Fruit fly (Drosophila melanogaster) whole organism, wandering third instar larva: ENCODE data around the gene Bro.

Experiments
- Abd-B ChIP-seq: fragments of >200 bp; optimal IDR thresholded peaks from 2 replicates; lab custom pipeline; 2017; ENCODE audit warnings: missing biosample characterization, missing genetic modification characterization
- CG32264 ChIP-seq: fragments of 200-800 bp; sonication (Bioruptor generic); optimal IDR thresholded peaks from 2 replicates; lab custom pipeline; 2016; ENCODE audit warnings: missing biosample characterization, missing genetic modification characterization
- CG9705 ChIP-seq: fragments of 200-800 bp; sonication (Bioruptor generic); optimal IDR thresholded peaks from 2 replicates; lab custom pipeline; 2018; ENCODE audit warnings: missing biosample characterization, mild to moderate bottlenecking, missing genetic modification characterization
- CrebA ChIP-seq: fragments of 200-800 bp; sonication (Bioruptor generic); optimal IDR thresholded peaks from 2 replicates; lab custom pipeline; 2016; ENCODE audit warnings: missing biosample characterization, mild to moderate bottlenecking, missing genetic modification characterization, borderline replicate concordance
- Dfd ChIP-seq: fragments of >200 bp; optimal IDR thresholded peaks from 2 replicates; lab custom pipeline; 2017; ENCODE audit warnings: missing biosample characterization, missing genetic modification characterization
- Dif ChIP-seq: fragments of 200-275, 200-300 bp; sonication (Bioruptor generic); optimal IDR thresholded peaks from 2 replicates; lab custom pipeline; 2018; ENCODE audit warnings: missing biosample characterization, missing genetic modification characterization; ENCODE audit not compliant: partially characterized antibody
- GATAd ChIP-seq: sonication (Bioruptor generic); optimal IDR thresholded peaks from 2 replicates; lab custom pipeline; 2016; ENCODE audit warnings: missing biosample characterization, missing genetic modification characterization
- HLH106 ChIP-seq: fragments of 200-800 bp; optimal IDR thresholded peaks from 3 replicates; lab custom pipeline; 2019; ENCODE audit warnings: missing biosample characterization, mild to moderate bottlenecking, missing genetic modification characterization, moderate library complexity
- Hnf4 ChIP-seq: fragments of 200-800 bp; sonication (Bioruptor generic); optimal IDR thresholded peaks from 2 replicates; lab custom pipeline; 2016; ENCODE audit warnings: missing biosample characterization, mild to moderate bottlenecking, missing genetic modification characterization
- Hr78 ChIP-seq: fragments of >200 bp; optimal IDR thresholded peaks from 2 replicates; lab custom pipeline; 2017; ENCODE audit warnings: missing biosample characterization, missing genetic modification characterization
- Hr83 ChIP-seq: fragments of 200-300 bp; sonication (Bioruptor generic); optimal IDR thresholded peaks from 2 replicates; lab custom pipeline; 2016; ENCODE audit warnings: missing biosample characterization, mild to moderate bottlenecking, missing genetic modification characterization, moderate library complexity; ENCODE audit not compliant: poor library complexity, severe bottlenecking
- Jra ChIP-seq: sonication (Bioruptor generic); optimal IDR thresholded peaks from 2 replicates; lab custom pipeline; 2016; ENCODE audit warnings: missing biosample characterization, missing genetic modification characterization
- Mio ChIP-seq: sonication (Bioruptor generic); optimal IDR thresholded peaks from 2 replicates; lab custom pipeline; 2016; ENCODE audit warnings: missing biosample characterization, missing genetic modification characterization
- Myc ChIP-seq: fragments of >200 bp; optimal IDR thresholded peaks from 2 replicates; lab custom pipeline; 2017
- N ChIP-seq: fragments of >200 bp; optimal IDR thresholded peaks from 2 replicates; lab custom pipeline; 2018; ENCODE audit warnings: missing biosample characterization, missing external identifiers, missing genetic modification characterization
- OdsH ChIP-seq: fragments of 200-800 bp; sonication (Bioruptor generic); optimal IDR thresholded peaks from 2 replicates; lab custom pipeline; 2016; ENCODE audit warnings: missing biosample characterization, mild to moderate bottlenecking, missing genetic modification characterization
- Rel ChIP-seq, 2 experiments: fragments of 200-800 bp; sonication (Bioruptor generic) in 1 of 2; optimal IDR thresholded peaks; 2 replicates in 1 of 2; 3 replicates in 1 of 2; lab custom pipeline; 2016 to 2019; ENCODE audit warnings: mild to moderate bottlenecking in 2 of 2, missing biosample characterization in 2 of 2, missing genetic modification characterization in 2 of 2, moderate library complexity in 1 of 2
- Sp1 ChIP-seq: fragments of 200-800 bp; sonication (Bioruptor generic); optimal IDR thresholded peaks from 3 replicates; lab custom pipeline; 2019; ENCODE audit warnings: missing biosample characterization, mild to moderate bottlenecking, missing genetic modification characterization, moderate library complexity
- Vsx2 ChIP-seq: fragments of 200-300, 225-300 bp; sonication (Bioruptor generic); optimal IDR thresholded peaks from 2 replicates; lab custom pipeline; 2018; ENCODE audit warnings: missing biosample characterization, missing genetic modification characterization; ENCODE audit not compliant: partially characterized antibody
- br ChIP-seq: fragments of 200-800 bp; sonication (Bioruptor generic); optimal IDR thresholded peaks from 2 replicates; lab custom pipeline; 2016; ENCODE audit warnings: missing biosample characterization, missing genetic modification characterization
- brk ChIP-seq: fragments of 200-800 bp; sonication (Bioruptor generic); optimal IDR thresholded peaks from 2 replicates; lab custom pipeline; 2016; ENCODE audit warnings: missing biosample characterization, mild to moderate bottlenecking, missing genetic modification characterization
- dl ChIP-seq, 2 experiments: fragments of 175-275, 200-275 bp in 1 of 2; fragments of 200-275 bp in 1 of 2; sonication (Bioruptor generic); optimal IDR thresholded peaks; lab custom pipeline; 2018; ENCODE audit warnings: mild to moderate bottlenecking in 2 of 2, missing biosample characterization in 2 of 2, missing genetic modification characterization in 2 of 2, moderate library complexity in 2 of 2; ENCODE audit not compliant: partially characterized antibody in 2 of 2, insufficient read depth in 1 of 2
- dmrt93B ChIP-seq: fragments of 200-800 bp; sonication (Bioruptor generic); optimal IDR thresholded peaks from 2 replicates; lab custom pipeline; 2018; ENCODE audit warnings: missing biosample characterization, mild to moderate bottlenecking, missing genetic modification characterization
- dsf ChIP-seq: sonication (Bioruptor generic); optimal IDR thresholded peaks from 2 replicates; lab custom pipeline; 2016; ENCODE audit warnings: missing biosample characterization, missing genetic modification characterization, borderline replicate concordance
- ey ChIP-seq: fragments of 200-800 bp; sonication (Bioruptor generic); optimal IDR thresholded peaks from 2 replicates; lab custom pipeline; 2016; ENCODE audit warnings: missing biosample characterization, missing genetic modification characterization
- foxo ChIP-seq, 2 experiments: fragments of 200-800 bp; sonication (Bioruptor generic); optimal IDR thresholded peaks; 2 replicates in 1 of 2; 3 replicates in 1 of 2; lab custom pipeline; 2016 to 2017; ENCODE audit warnings: missing biosample characterization in 2 of 2, missing genetic modification characterization in 2 of 2
- fru ChIP-seq: fragments of 200-800 bp; sonication (Bioruptor generic); optimal IDR thresholded peaks from 3 replicates; lab custom pipeline; 2016; ENCODE audit warnings: missing biosample characterization, mild to moderate bottlenecking, missing genetic modification characterization
- h ChIP-seq: fragments of 200-800 bp; sonication (Bioruptor generic); optimal IDR thresholded peaks from 3 replicates; lab custom pipeline; 2016; ENCODE audit warnings: missing biosample characterization, mild to moderate bottlenecking, missing genetic modification characterization
- jim ChIP-seq: fragments of 175-275, 200-325 bp; sonication (Bioruptor generic); optimal IDR thresholded peaks from 2 replicates; lab custom pipeline; 2016; ENCODE audit warnings: missing biosample characterization, mild to moderate bottlenecking, missing genetic modification characterization
- lola ChIP-seq: fragments of >200 bp; optimal IDR thresholded peaks from 2 replicates; lab custom pipeline; 2017; ENCODE audit warnings: missing biosample characterization, missing genetic modification characterization
- pan ChIP-seq: fragments of >200 bp; optimal IDR thresholded peaks from 2 replicates; lab custom pipeline; 2017
- psq ChIP-seq: fragments of 200-800 bp; sonication (Bioruptor generic); optimal IDR thresholded peaks from 3 replicates; lab custom pipeline; 2017; ENCODE audit warnings: missing biosample characterization, mild to moderate bottlenecking, missing genetic modification characterization, moderate library complexity
- rgr ChIP-seq: fragments of 200-800 bp; sonication (Bioruptor generic); optimal IDR thresholded peaks from 3 replicates; lab custom pipeline; 2016; ENCODE audit warnings: missing biosample characterization, mild to moderate bottlenecking, missing genetic modification characterization
- sage ChIP-seq: fragments of 200-800 bp; sonication (Bioruptor generic); optimal IDR thresholded peaks from 2 replicates; lab custom pipeline; 2016; ENCODE audit warnings: missing biosample characterization, mild to moderate bottlenecking, missing genetic modification characterization
- sv ChIP-seq: fragments of 200-800 bp; sonication (Bioruptor generic); optimal IDR thresholded peaks from 3 replicates; lab custom pipeline; 2016; ENCODE audit warnings: missing biosample characterization, missing genetic modification characterization
- tai ChIP-seq: sonication (Bioruptor generic); optimal IDR thresholded peaks from 2 replicates; lab custom pipeline; 2016; ENCODE audit warnings: missing biosample characterization, missing genetic modification characterization
- usp ChIP-seq: fragments of >200 bp; optimal IDR thresholded peaks from 2 replicates; lab custom pipeline; 2017; ENCODE audit warnings: missing biosample characterization, missing genetic modification characterization
- woc ChIP-seq: sonication (Bioruptor generic); optimal IDR thresholded peaks from 2 replicates; lab custom pipeline; 2016; ENCODE audit warnings: missing biosample characterization, mild to moderate bottlenecking, missing genetic modification characterization

Bro gene

dm6 chr3L:1639185-1639812, 8.4 kb upstream of the Bro start, which contains the start of the genes Mettl2 and Bgb:
Mettl2 (minus strand) TSS chr3L:1639235.
Bgb (plus strand) TSS chr3L:1639711.
- TF ChIP-seq pan, result no peak
- TF ChIP-seq Jra (GFP tag; lab: Kevin White, UChicago), result no peak
- no peak for TF ChIP-seq Abd-B (GFP tag; lab: Kevin White, UChicago)
- TF ChIP-seq dl (GFP tag; optimal IDR thresholded peaks at IDR 0.05; lab: Kevin White, UChicago; ENCODE audit: insufficient read depth in 1 of 2, partially characterized antibody in 2 of 2), result no peak
- no peak for TF ChIP-seq Hr78 (GFP tag; lab: Kevin White, UChicago)
- peak; percentile 89 for TF ChIP-seq HLH106
- TF ChIP-seq Rel (GFP tag; optimal IDR thresholded peaks at IDR 0.05; lab: Kevin White, UChicago), result no peak
- TF ChIP-seq Rel (tag; optimal IDR thresholded peaks at IDR 0.05; lab: Kevin White, UChicago), result peak; percentile 16
- no peak for TF ChIP-seq CrebA
- TF ChIP-seq jim (GFP tag; lab: Kevin White, UChicago), result no peak
- no peak for TF ChIP-seq Dif (GFP tag; lab: Kevin White, UChicago)
- peak; percentile 8 for TF ChIP-seq Hr83 (GFP tag; lab: Kevin White, UChicago)
- peak; percentile 54 for TF ChIP-seq Sp1 (GFP tag; lab: Kevin White, UChicago)
- TF ChIP-seq Myc, result no peak
- peak; percentile 83 for TF ChIP-seq ey (GFP tag; lab: Kevin White, UChicago)
- TF ChIP-seq Dfd (GFP tag; lab: Kevin White, UChicago), result no peak
- TF ChIP-seq sv (GFP tag; lab: Kevin White, UChicago), result peak; percentile 62
- no peak for TF ChIP-seq sage
- TF ChIP-seq br, result peak; percentile 82
- peak; percentile 88 for TF ChIP-seq rgr
- TF ChIP-seq CG32264, result peak; percentile 56
- peak in 1 of 2 experiments; percentile 89 for TF ChIP-seq foxo (GFP tag; optimal IDR thresholded peaks at IDR 0.05; lab: Kevin White, UChicago)
- peak; percentile 94 for TF ChIP-seq woc (GFP tag; lab: Kevin White, UChicago)
- no peak for TF ChIP-seq Vsx2 (GFP tag; lab: Kevin White, UChicago)
- TF ChIP-seq usp (GFP tag; lab: Kevin White, UChicago), result no peak
- TF ChIP-seq dmrt93B, result peak; percentile 77
- peak; percentile 86 for TF ChIP-seq h (GFP tag; lab: Kevin White, UChicago)
- TF ChIP-seq psq (GFP tag; lab: Kevin White, UChicago), result peak; percentile 62
- TF ChIP-seq dsf (GFP tag; lab: Kevin White, UChicago), result no peak
- no peak for TF ChIP-seq Hnf4 (GFP tag; lab: Kevin White, UChicago)
- no peak for TF ChIP-seq lola
- no peak for TF ChIP-seq tai
- no peak for TF ChIP-seq N (GFP tag; lab: Kevin White, UChicago)
- peak; percentile 79 for TF ChIP-seq CG9705
- TF ChIP-seq brk, result no peak
- no peak for TF ChIP-seq Mio (GFP tag; lab: Kevin White, UChicago)
- TF ChIP-seq fru, result peak; percentile 86
- no peak for TF ChIP-seq GATAd
- TF ChIP-seq OdsH (GFP tag; lab: Kevin White, UChicago), result peak; percentile 71

- TF ChIP-seq HLH106, result peak; percentile 98
- no peak for TF ChIP-seq CrebA
- TF ChIP-seq foxo (GFP tag; optimal IDR thresholded peaks at IDR 0.05; lab: Kevin White, UChicago), result peak; percentile 80 to 98
- peak; percentile 98 for TF ChIP-seq rgr
- peak; percentile 78 for TF ChIP-seq GATAd
- TF ChIP-seq woc (GFP tag; lab: Kevin White, UChicago), result peak; percentile 96
- TF ChIP-seq CG9705, result peak; percentile 86
- TF ChIP-seq dsf (GFP tag; lab: Kevin White, UChicago), result peak; percentile 94
- TF ChIP-seq Abd-B (GFP tag; lab: Kevin White, UChicago), result no peak
- TF ChIP-seq OdsH (GFP tag; lab: Kevin White, UChicago), result peak; percentile 97
- TF ChIP-seq fru, result peak; percentile 95
- TF ChIP-seq N (GFP tag; lab: Kevin White, UChicago), result no peak
- peak; percentile 97 for TF ChIP-seq sv (GFP tag; lab: Kevin White, UChicago)
- peak; percentile 95 for TF ChIP-seq psq (GFP tag; lab: Kevin White, UChicago)
- peak; percentile 83 for TF ChIP-seq Hr83 (GFP tag; lab: Kevin White, UChicago)
- TF ChIP-seq Hnf4 (GFP tag; lab: Kevin White, UChicago), result no peak
- peak; percentile 89 for TF ChIP-seq dmrt93B
- TF ChIP-seq tai, result no peak
- peak; percentile 96 for TF ChIP-seq br
- peak; percentile 96 for TF ChIP-seq Jra (GFP tag; lab: Kevin White, UChicago)
- peak; percentile 60 for TF ChIP-seq Mio (GFP tag; lab: Kevin White, UChicago)
- peak; percentile 97 for TF ChIP-seq Sp1 (GFP tag; lab: Kevin White, UChicago)
- TF ChIP-seq sage, result no peak
- peak; percentile 32 for TF ChIP-seq Myc
- peak; percentile 91 for TF ChIP-seq CG32264
- TF ChIP-seq ey (GFP tag; lab: Kevin White, UChicago), result peak; percentile 95
- peak; percentile 99 for TF ChIP-seq h (GFP tag; lab: Kevin White, UChicago)
- peak; percentile 88 for TF ChIP-seq Rel (GFP tag; optimal IDR thresholded peaks at IDR 0.05; lab: Kevin White, UChicago)
- TF ChIP-seq Rel (tag; optimal IDR thresholded peaks at IDR 0.05; lab: Kevin White, UChicago), result peak; percentile 83
- TF ChIP-seq, all 38 proteins: peak for 22
Observed at dm6 chr3L:1644920-1645567, 2.6 kb upstream of the Bro start, which contains the start of the genes alphaCOP and CG13919. alphaCOP (minus strand) TSS chr3L:1645199. CG13919 (plus strand) TSS chr3L:1645467.
